Fruit fly (Drosophila melanogaster): ENCODE data around the gene Nplp4.

The Nplp4 gene

DNA sequence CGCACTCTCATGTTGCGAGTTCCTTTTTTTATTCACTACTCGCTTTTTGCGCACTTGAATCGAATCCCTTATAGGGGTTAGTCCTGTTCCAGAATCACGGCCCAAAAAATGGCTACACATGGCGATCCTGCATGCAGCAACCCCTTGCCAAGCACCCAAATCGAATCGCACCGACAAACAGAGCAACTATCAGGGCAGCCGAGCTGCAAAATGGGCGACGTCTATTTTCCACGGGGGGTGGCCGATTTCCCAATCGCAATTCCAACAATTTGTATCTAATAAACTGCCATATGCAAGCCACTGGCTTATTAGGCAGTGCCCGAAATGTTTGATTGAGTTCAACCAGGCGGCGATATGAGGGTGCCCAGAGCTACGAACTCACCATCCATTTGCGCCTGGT lies 40.9 kb upstream of the Nplp4 start:
- TF ChIP-seq achi (GFP tag; optimal IDR thresholded peaks at IDR 0.05) (no peak), CG9139 (GFP tag; optimal IDR thresholded peaks at IDR 0.05) (no peak), pdm3 (GFP tag; optimal IDR thresholded peaks at IDR 0.05) (no peak), Sox102F (GFP tag; optimal IDR thresholded peaks at IDR 0.05) (no peak)

dm6 chr2L:1967861-1968260 lies 40.4 kb upstream of the Nplp4 start:
- no peak for TF ChIP-seq net (GFP tag; optimal IDR thresholded peaks at IDR 0.05)
- TF ChIP-seq Sox14 (GFP tag; optimal IDR thresholded peaks at IDR 0.05) = no peak
- no peak for TF ChIP-seq Hr38 (GFP tag; optimal IDR thresholded peaks at IDR 0.05)
- no peak for TF ChIP-seq Sox102F (GFP tag; optimal IDR thresholded peaks at IDR 0.05)
- no peak for TF ChIP-seq acj6 (GFP tag; optimal IDR thresholded peaks at IDR 0.05)

DNA sequence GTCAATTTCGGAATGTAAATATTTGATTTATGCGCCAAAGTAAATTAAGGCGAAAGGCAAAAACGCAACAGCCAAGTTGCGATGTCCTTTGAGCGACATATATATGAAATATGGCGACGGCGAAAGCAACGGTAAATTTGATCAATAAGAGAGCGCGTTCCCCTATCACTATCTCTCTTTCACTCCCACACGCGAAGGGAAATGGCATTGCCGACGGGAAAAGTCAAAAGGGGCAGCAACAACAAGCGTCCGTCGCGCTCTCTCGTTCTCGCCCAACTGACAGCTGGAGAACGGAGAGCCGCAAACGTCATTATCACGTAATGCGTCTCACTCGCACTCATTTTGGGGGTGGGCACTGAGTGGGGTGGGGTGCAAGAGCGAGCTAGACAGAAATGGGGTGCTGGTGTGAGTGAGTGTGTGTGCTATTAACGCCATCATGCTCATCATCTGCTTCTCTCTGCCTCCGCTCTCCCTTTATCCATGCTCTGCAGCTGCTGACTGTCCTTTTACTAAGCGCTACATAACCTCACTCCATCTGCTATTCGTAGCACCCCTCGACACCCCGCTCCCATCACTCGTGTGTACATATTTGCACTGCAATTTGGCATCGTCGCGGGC lies 37.8 kb upstream of the Nplp4 start, which contains the start of gene erm:
Gene erm, minus strand, starts transcription at position 51 of the 618 bp plus-strand sequence.
- TF ChIP-seq esn (GFP tag; optimal IDR thresholded peaks at IDR 0.05) = no peak
- peak in 1 of 2 experiments; percentile 5 for TF ChIP-seq ss (GFP tag; optimal IDR thresholded peaks at IDR 0.05)
- TF ChIP-seq CG9139 (GFP tag; optimal IDR thresholded peaks at IDR 0.05) = no peak
- TF ChIP-seq CG10669 (GFP tag; optimal IDR thresholded peaks at IDR 0.05) = no peak
- TF ChIP-seq salr (GFP tag; optimal IDR thresholded peaks at IDR 0.05) = peak in 1 of 2 experiments; percentile 11
- no peak for TF ChIP-seq CG6792 (GFP tag; optimal IDR thresholded peaks at IDR 0.05)
- no peak for TF ChIP-seq OdsH (GFP tag; optimal IDR thresholded peaks at IDR 0.05)
- TF ChIP-seq CG34406 (GFP tag; optimal IDR thresholded peaks at IDR 0.05) = no peak
- TF ChIP-seq spab (GFP tag; optimal IDR thresholded peaks at IDR 0.05) = no peak
- TF ChIP-seq Eip75B (GFP tag; optimal IDR thresholded peaks at IDR 0.05) = no peak
- TF ChIP-seq Eip78C (GFP tag) = peak; percentile 43
- TF ChIP-seq svp (GFP tag) = no peak
- no peak for TF ChIP-seq Sox14 (GFP tag; optimal IDR thresholded peaks at IDR 0.05)
- no peak for TF ChIP-seq Hr38 (GFP tag; optimal IDR thresholded peaks at IDR 0.05)
- TF ChIP-seq Gug (GFP tag; IDR thresholded peaks at IDR 0.05) = no peak
- TF ChIP-seq lz (GFP tag; optimal IDR thresholded peaks at IDR 0.05) = no peak
- no peak for TF ChIP-seq Eip93F (GFP tag; optimal IDR thresholded peaks at IDR 0.05)
- no peak for TF ChIP-seq acj6 (GFP tag; optimal IDR thresholded peaks at IDR 0.05)
- TF ChIP-seq CG3032 (tag; optimal IDR thresholded peaks at IDR 0.05) = no peak
- no peak for TF ChIP-seq CG3919 (GFP tag; optimal IDR thresholded peaks at IDR 0.05)
- TF ChIP-seq CG31627 (GFP tag; optimal IDR thresholded peaks at IDR 0.05) = no peak
- 0 out of 3 replicates have a peak, but pooled peaks have one; percentile 25 for TF ChIP-seq CG6163 (GFP tag; IDR thresholded peaks at IDR 0.05)
- 0 out of 3 replicates have a peak, but pooled peaks have one; percentile 23 for TF ChIP-seq eg (GFP tag; IDR thresholded peaks at IDR 0.05)
- no peak for TF ChIP-seq CG11762 (GFP tag; optimal IDR thresholded peaks at IDR 0.05; ENCODE audit: insufficient read depth)

- TF ChIP-seq CG34406 (GFP tag; optimal IDR thresholded peaks at IDR 0.05) = no peak
- peak; percentile 26; the same call in 1 of the 3 replicates for TF ChIP-seq CG6163 (GFP tag; IDR thresholded peaks at IDR 0.05)
- TF ChIP-seq Eip78C (GFP tag) = peak; percentile 67
- TF ChIP-seq CG15336 (GFP tag; IDR thresholded peaks at IDR 0.05) = no peak
- peak; percentile 48 for TF ChIP-seq Blimp-1 (GFP tag; optimal IDR thresholded peaks at IDR 0.05)
Observed at dm6 chr2L:1972450-1973119, 35.6 kb upstream of the Nplp4 start.

DNA sequence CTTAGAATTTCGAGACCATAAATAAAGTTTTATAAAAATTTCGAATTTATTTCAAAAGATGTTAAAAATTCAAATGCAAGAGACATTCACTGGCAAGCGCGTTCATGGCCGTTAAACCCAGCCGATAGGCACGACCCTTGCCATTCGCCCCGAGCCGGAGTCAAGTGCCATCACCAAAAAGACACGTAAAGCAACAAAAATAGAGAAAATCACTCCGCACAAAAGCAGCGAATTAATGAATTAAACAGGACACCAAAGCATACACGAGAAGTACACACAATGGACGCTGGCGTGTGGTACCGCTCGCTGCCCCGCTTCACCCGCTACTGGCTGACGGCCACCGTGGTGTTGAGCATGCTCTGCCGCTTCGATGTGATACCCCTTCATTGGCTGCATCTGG lies 34.3 kb upstream of the Nplp4 start, which contains the start of gene Der-1:
Gene Der-1, plus strand, starts transcription at position 1 of the 400 bp plus-strand sequence.
- TF ChIP-seq Met (GFP tag; optimal IDR thresholded peaks at IDR 0.05) = no peak
- TF ChIP-seq Hr4 (GFP tag; optimal IDR thresholded peaks at IDR 0.05) = no peak
- TF ChIP-seq Sox14 (GFP tag; optimal IDR thresholded peaks at IDR 0.05) = peak; percentile 22
- TF ChIP-seq Eip78C (GFP tag) = peak; percentile 59
- peak; percentile 35 for TF ChIP-seq esn (GFP tag; optimal IDR thresholded peaks at IDR 0.05)
